Worm (Caenorhabditis elegans) whole organism, L3 larva: ENCODE data around the gene sdhb-1.

Source experiments
- R02D3.7 ChIP-seq: fragments of 150-350 bp; optimal IDR thresholded peaks from 2 replicates; lab custom pipeline; 2014; ENCODE audit warnings: missing biosample characterization, missing genetic modification characterization
- ZK546.5 ChIP-seq: sonication (generic microtip); optimal IDR thresholded peaks from 2 replicates; lab custom pipeline; 2017; ENCODE audit warnings: missing biosample characterization, missing genetic modification characterization
- aly-2 ChIP-seq: fragments of 150-350 bp; optimal IDR thresholded peaks from 2 replicates; lab custom pipeline; 2014; ENCODE audit warnings: missing biosample characterization, missing genetic modification characterization
- ama-1 ChIP-seq: fragments of 150-350 bp; optimal IDR thresholded peaks from 2 replicates; lab custom pipeline; 2018
- ceh-16 ChIP-seq: sonication (generic microtip); optimal IDR thresholded peaks from 2 replicates; lab custom pipeline; 2017; ENCODE audit warnings: missing biosample characterization, missing genetic modification characterization
- ceh-28 ChIP-seq: fragments of 150-350 bp; optimal IDR thresholded peaks from 2 replicates; lab custom pipeline; 2014; ENCODE audit warnings: missing biosample characterization, missing genetic modification reagents, missing genetic modification characterization
- ceh-82 ChIP-seq: fragments of 150-350 bp; optimal IDR thresholded peaks from 2 replicates; lab custom pipeline; 2014; ENCODE audit warnings: missing biosample characterization, missing genetic modification characterization
- ceh-9 ChIP-seq: sonication (generic microtip); optimal IDR thresholded peaks from 2 replicates; lab custom pipeline; 2018; ENCODE audit warnings: missing biosample characterization, missing genetic modification characterization
- egl-27 ChIP-seq: sonication (generic microtip); optimal IDR thresholded peaks from 4 replicates; lab custom pipeline; 2017; ENCODE audit warnings: missing biosample characterization, missing genetic modification reagents, missing genetic modification characterization
- elt-1 ChIP-seq: fragments of 150-350 bp; optimal IDR thresholded peaks from 2 replicates; lab custom pipeline; 2014; ENCODE audit warnings: missing biosample characterization, missing genetic modification characterization
- elt-2 ChIP-seq: sonication (generic microtip); optimal IDR thresholded peaks from 2 replicates; lab custom pipeline; 2016; ENCODE audit warnings: missing genetic modification reagents, mild to moderate bottlenecking, missing genetic modification characterization, missing compliant biosample characterization
- elt-3 ChIP-seq, 3 experiments: fragments of 150-350 bp in 1 of 3; sonication (generic microtip) in 2 of 3; optimal IDR thresholded peaks; 2 replicates in 2 of 3; 4 replicates in 1 of 3; lab custom pipeline; 2014 to 2017; ENCODE audit warnings: missing biosample characterization in 3 of 3, missing genetic modification characterization in 3 of 3
- fkh-10 ChIP-seq: sonication (generic microtip); optimal IDR thresholded peaks from 2 replicates; lab custom pipeline; 2017; ENCODE audit warnings: missing biosample characterization, missing genetic modification reagents, missing genetic modification characterization
- fkh-2 ChIP-seq: fragments of 150-350 bp; optimal IDR thresholded peaks from 2 replicates; lab custom pipeline; 2014; ENCODE audit warnings: missing biosample characterization, missing genetic modification reagents, missing genetic modification characterization
- fos-1 ChIP-seq: fragments of 150-350 bp; optimal IDR thresholded peaks from 2 replicates; lab custom pipeline; 2014; ENCODE audit warnings: missing biosample characterization, missing genetic modification characterization
- hmg-11 ChIP-seq: sonication (generic microtip); optimal IDR thresholded peaks from 2 replicates; lab custom pipeline; 2016; ENCODE audit warnings: missing genetic modification characterization, missing compliant biosample characterization
- jun-1 ChIP-seq: fragments of 150-350 bp; optimal IDR thresholded peaks from 2 replicates; lab custom pipeline; 2014; ENCODE audit warnings: missing biosample characterization, missing genetic modification reagents, missing genetic modification characterization
- lin-39 ChIP-seq: fragments of 150-350 bp; optimal IDR thresholded peaks from 2 replicates; lab custom pipeline; 2018; ENCODE audit warnings: missing biosample characterization, missing genetic modification reagents, missing genetic modification characterization
- mdl-1 ChIP-seq: fragments of 150-350 bp; optimal IDR thresholded peaks from 2 replicates; lab custom pipeline; 2014; ENCODE audit warnings: missing biosample characterization, missing genetic modification characterization
- nfya-1 ChIP-seq: sonication (generic microtip); optimal IDR thresholded peaks from 2 replicates; lab custom pipeline; 2017; ENCODE audit warnings: missing genetic modification characterization, mild to moderate bottlenecking, missing compliant biosample characterization, antibody characterized with exemption, moderate library complexity; ENCODE audit not compliant: insufficient read depth
- nhr-23 ChIP-seq: fragments of 150-350 bp; optimal IDR thresholded peaks from 2 replicates; lab custom pipeline; 2014; ENCODE audit warnings: missing biosample characterization, missing genetic modification reagents, missing genetic modification characterization
- nhr-237 ChIP-seq: fragments of 150-350 bp; optimal IDR thresholded peaks from 2 replicates; lab custom pipeline; 2014; ENCODE audit warnings: missing biosample characterization, missing genetic modification characterization
- nhr-25 ChIP-seq: sonication (generic microtip); optimal IDR thresholded peaks from 2 replicates; lab custom pipeline; 2017; ENCODE audit warnings: missing biosample characterization, missing genetic modification characterization
- nhr-67 ChIP-seq: fragments of 150-350 bp; optimal IDR thresholded peaks from 2 replicates; lab custom pipeline; 2014; ENCODE audit warnings: missing biosample characterization, missing genetic modification characterization
- nhr-76 ChIP-seq: fragments of 150-350 bp; sonication (generic microtip); optimal IDR thresholded peaks from 5 replicates; lab custom pipeline; 2014; ENCODE audit warnings: missing biosample characterization, missing genetic modification characterization
- nhr-77 ChIP-seq: fragments of 150-350 bp; optimal IDR thresholded peaks from 2 replicates; lab custom pipeline; 2014; ENCODE audit warnings: missing biosample characterization, missing genetic modification characterization
- pha-4 ChIP-seq: fragments of 150-350 bp; optimal IDR thresholded peaks from 2 replicates; lab custom pipeline; 2014; ENCODE audit warnings: missing biosample characterization, missing genetic modification reagents, missing genetic modification characterization
- pqm-1 ChIP-seq: fragments of 150-350 bp; optimal IDR thresholded peaks from 2 replicates; lab custom pipeline; 2017; ENCODE audit warnings: missing biosample characterization, missing genetic modification characterization, inconsistent platforms
- skn-1 ChIP-seq: fragments of 150-350 bp; optimal IDR thresholded peaks from 2 replicates; lab custom pipeline; 2014; ENCODE audit warnings: missing biosample characterization, missing genetic modification characterization
- snpc-4 ChIP-seq: fragments of 150-350 bp; optimal IDR thresholded peaks from 2 replicates; lab custom pipeline; 2014; ENCODE audit warnings: missing biosample characterization, missing genetic modification characterization
- unc-39 ChIP-seq: sonication (generic microtip); optimal IDR thresholded peaks from 4 replicates; lab custom pipeline; 2017; ENCODE audit warnings: missing biosample characterization, missing genetic modification characterization
- zag-1 ChIP-seq: fragments of 150-350 bp; optimal IDR thresholded peaks from 2 replicates; lab custom pipeline; 2014; ENCODE audit warnings: missing biosample characterization, missing genetic modification characterization
- ztf-11 ChIP-seq: fragments of 150-350 bp; optimal IDR thresholded peaks from 2 replicates; lab custom pipeline; 2014; ENCODE audit warnings: missing biosample characterization, missing genetic modification characterization
- ztf-4 ChIP-seq: fragments of 150-350 bp; optimal IDR thresholded peaks from 2 replicates; lab custom pipeline; 2014; ENCODE audit warnings: missing biosample characterization, missing genetic modification characterization

Gene sdhb-1

DNA sequence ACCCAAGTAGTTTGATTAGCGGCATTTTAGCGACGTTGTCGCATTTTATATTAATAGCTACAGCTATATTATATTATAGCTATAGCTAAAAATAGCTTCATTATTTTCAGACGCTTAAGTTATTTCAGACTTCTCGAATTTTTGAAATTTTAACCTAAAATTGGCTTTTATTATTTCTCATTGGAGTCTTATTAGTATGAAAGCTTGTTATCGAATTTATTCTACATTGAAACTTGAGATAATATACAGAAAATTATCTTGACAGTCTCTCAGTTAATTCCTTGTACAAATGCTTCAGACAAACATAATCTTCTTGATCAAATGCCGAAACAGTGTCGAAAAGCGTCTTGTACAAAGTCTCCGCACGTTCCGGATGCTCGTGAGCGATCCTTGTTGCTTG is 27.3 kb upstream of the sdhb-1 start, which contains the start of gene srh-48:
TSS of gene srh-48 (plus strand) at position 301 of the 400 bp plus-strand sequence.
- no peak for TF ChIP-seq nhr-76 (tag; lab: Kevin White, UChicago)
- no peak for TF ChIP-seq mdl-1
- TF ChIP-seq elt-1 = no peak
- no peak for TF ChIP-seq fkh-10 (GFP tag; lab: Kevin White, UChicago)
- no peak for TF ChIP-seq ama-1 (lab: Kevin White, UChicago)
- no peak for TF ChIP-seq snpc-4 (tag; lab: Kevin White, UChicago)
- TF ChIP-seq hmg-11 = no peak
- TF ChIP-seq lin-39 (tag; lab: Kevin White, UChicago) = no peak
- TF ChIP-seq pqm-1 = no peak
- TF ChIP-seq ceh-28 (tag; lab: Kevin White, UChicago) = no peak
- TF ChIP-seq fos-1 (tag; lab: Kevin White, UChicago) = no peak
- no peak for TF ChIP-seq nhr-77 (tag; lab: Kevin White, UChicago)
- TF ChIP-seq elt-2 = no peak
- no peak for TF ChIP-seq ceh-16 (tag; lab: Kevin White, UChicago)
- TF ChIP-seq, all 47 proteins: peak for 0

DNA sequence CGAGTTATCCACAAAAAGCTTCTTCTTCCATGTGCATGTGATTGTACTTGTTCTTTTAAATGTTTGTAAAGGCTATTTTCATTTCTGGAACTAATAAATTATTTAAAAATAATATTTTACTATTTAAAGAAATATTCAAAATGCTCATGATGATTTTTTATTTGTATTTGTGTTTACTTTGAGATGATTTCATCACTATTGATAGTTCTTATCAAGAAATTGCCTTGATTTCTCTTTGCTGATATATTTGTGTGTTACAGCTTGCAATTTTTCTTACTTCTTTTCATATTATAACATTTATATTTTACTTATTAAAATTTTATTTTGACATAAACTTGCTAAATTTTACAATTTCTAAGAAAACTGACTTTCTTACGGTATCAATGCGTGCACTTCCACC is 25.6 kb upstream of the sdhb-1 start:
- peak; percentile 38 for TF ChIP-seq elt-2
- TF ChIP-seq ceh-28 (tag; lab: Kevin White, UChicago) = no peak
- peak; percentile 59 for TF ChIP-seq pha-4 (tag; lab: Kevin White, UChicago)
- no peak for TF ChIP-seq zag-1 (tag; lab: Kevin White, UChicago)
- no peak for TF ChIP-seq ZK546.5

DNA sequence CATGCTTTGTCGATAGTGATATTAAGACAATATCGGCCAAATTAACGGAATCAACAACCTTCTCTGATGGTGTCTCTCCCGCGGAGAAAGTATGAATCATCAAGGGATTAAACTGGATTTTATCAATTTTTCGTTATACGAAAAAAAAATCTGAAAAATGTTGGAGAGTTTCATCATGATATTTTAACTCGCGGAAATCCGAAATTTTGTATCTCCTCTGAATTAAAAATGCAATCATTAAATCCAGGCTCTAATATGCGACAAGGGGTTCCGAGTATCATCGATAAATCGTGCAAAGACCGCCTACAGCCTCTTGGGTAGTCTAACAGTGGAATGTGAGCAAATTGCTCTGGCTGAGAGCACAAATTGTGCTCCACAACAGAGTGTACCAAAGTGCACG is 24.6 kb upstream of the sdhb-1 start, which contains the start of gene C06C3.10:
TSS of gene C06C3.10 (minus strand) at position 101 of the 400 bp plus-strand sequence.
- TF ChIP-seq ztf-11 (tag; lab: Kevin White, UChicago) = no peak
- TF ChIP-seq skn-1 = no peak
- TF ChIP-seq jun-1 = no peak
- TF ChIP-seq nfya-1 (tag; lab: Kevin White, UChicago) = no peak
- TF ChIP-seq egl-27 (tag; lab: Kevin White, UChicago) = no peak
- TF ChIP-seq R02D3.7 (tag; lab: Kevin White, UChicago) = no peak
- no peak for TF ChIP-seq zag-1 (tag; lab: Kevin White, UChicago)
- TF ChIP-seq nhr-76 (tag; lab: Kevin White, UChicago) = no peak
- no peak for TF ChIP-seq snpc-4 (tag; lab: Kevin White, UChicago)
- no peak for TF ChIP-seq aly-2 (tag; lab: Kevin White, UChicago)

DNA sequence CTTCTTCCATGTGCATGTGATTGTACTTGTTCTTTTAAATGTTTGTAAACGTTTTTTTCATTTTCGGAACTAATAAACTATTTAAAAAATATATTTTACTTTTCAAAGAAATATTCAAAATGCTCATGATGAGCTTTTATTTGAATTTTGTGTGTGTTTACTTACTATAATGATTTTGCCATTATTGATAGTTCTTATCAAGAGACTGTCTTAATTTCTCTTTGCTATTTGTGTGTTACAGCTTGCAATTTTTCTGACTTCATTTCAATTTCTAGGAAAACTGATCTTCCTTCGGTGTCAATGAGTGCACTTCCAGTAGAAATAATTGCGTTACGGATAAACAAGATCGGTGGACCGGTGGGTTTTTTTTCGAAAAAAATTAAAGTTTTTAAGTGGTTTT is 22.3 kb upstream of the sdhb-1 start, which contains the start of gene C06C3.12:
TSS of gene C06C3.12 (plus strand) at position 301 of the 400 bp plus-strand sequence.
- TF ChIP-seq elt-2 (peak; percentile 1), nhr-25 (tag; lab: Kevin White, UChicago) (no peak)

DNA sequence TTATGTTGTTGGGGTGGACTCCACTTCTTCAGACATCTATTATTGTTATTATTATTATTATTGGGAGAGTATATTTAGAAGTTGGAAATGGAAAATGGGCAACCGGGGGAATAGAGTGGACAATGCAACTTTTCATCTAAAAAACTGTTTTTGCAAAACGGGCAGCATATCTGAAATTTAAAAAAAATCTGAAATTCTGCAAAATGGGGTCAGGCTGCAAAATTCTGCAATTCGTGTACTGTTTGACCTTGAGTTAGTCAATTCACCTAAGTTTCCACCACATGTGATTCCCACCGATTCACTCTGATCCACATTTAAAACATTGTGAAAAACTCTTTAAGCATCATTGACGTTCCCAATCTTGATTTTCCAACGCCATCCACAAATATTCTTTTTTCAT is 20.5 kb upstream of the sdhb-1 start, which contains the start of gene C06C3.4:
TSS of gene C06C3.4 (plus strand) at position 301 of the 400 bp plus-strand sequence.
- TF ChIP-seq jun-1 = no peak
- no peak for TF ChIP-seq nfya-1 (tag; lab: Kevin White, UChicago)
- TF ChIP-seq nhr-237 (tag; lab: Kevin White, UChicago) = no peak
- TF ChIP-seq fos-1 (tag; lab: Kevin White, UChicago) = no peak
- no peak for TF ChIP-seq ceh-9 (tag; lab: Kevin White, UChicago)
- no peak for TF ChIP-seq nhr-67 (tag; lab: Kevin White, UChicago)
- TF ChIP-seq ceh-28 (tag; lab: Kevin White, UChicago) = no peak
- no peak for TF ChIP-seq ama-1 (lab: Kevin White, UChicago)
- no peak for TF ChIP-seq ceh-82 (tag; lab: Kevin White, UChicago)
- no peak for TF ChIP-seq fkh-2 (tag; lab: Kevin White, UChicago)
- TF ChIP-seq pha-4 (tag; lab: Kevin White, UChicago) = no peak
- TF ChIP-seq lin-39 (tag; lab: Kevin White, UChicago) = no peak
- TF ChIP-seq ztf-4 (tag; lab: Kevin White, UChicago) = no peak
- TF ChIP-seq unc-39 (tag; lab: Kevin White, UChicago) = no peak

DNA sequence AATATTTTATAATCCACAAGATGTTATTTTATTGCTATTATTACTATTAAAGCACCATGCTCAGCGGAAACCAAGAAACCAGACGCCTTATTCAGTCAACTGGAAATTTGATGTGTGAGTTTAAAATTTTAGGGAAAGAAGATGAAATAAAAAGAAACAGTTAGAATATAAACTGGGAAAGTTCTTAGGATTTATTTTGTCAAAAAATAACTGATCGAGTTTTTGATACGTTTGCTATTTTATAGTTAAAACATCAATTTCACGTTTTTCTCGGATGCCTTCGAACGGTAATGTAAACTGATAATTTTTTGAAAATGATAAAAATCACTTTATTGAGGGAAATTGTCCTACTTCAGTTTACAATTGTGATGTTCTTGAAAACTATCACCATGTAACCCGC is 19.9 kb upstream of the sdhb-1 start, which contains the start of gene C06C3.3:
TSS of gene C06C3.3 (minus strand) at position 101 of the 400 bp plus-strand sequence.
- TF ChIP-seq ama-1 (lab: Kevin White, UChicago) = no peak
- TF ChIP-seq ztf-4 (tag; lab: Kevin White, UChicago) = no peak
- no peak for TF ChIP-seq nhr-76 (tag; lab: Kevin White, UChicago)
- no peak for TF ChIP-seq fos-1 (tag; lab: Kevin White, UChicago)
- no peak for TF ChIP-seq fkh-10 (GFP tag; lab: Kevin White, UChicago)
- TF ChIP-seq nhr-23 (tag; lab: Kevin White, UChicago) = no peak
- TF ChIP-seq nhr-237 (tag; lab: Kevin White, UChicago) = no peak
- no peak for TF ChIP-seq elt-3 (tag; optimal IDR thresholded peaks at IDR 0.05; lab: Kevin White, UChicago)
- TF ChIP-seq, all 47 proteins: peak for 0
